Fruit fly (Drosophila melanogaster) Kc167 (cell line): Measurements from ENCODE around the gene Neto.

Source experiments
- Myc ChIP-seq: fragments of >200 bp; optimal IDR thresholded peaks from 2 replicates; lab custom pipeline; 2017; ENCODE audit warnings: missing external identifiers
- Sin3A ChIP-seq: fragments of >200 bp; optimal IDR thresholded peaks from 2 replicates; lab custom pipeline; 2018; ENCODE audit warnings: missing external identifiers

dm6 chrX:13534100-13534499, 88.4 kb downstream of the Neto start, which contains the start of gene CG15756:
- TF ChIP-seq Sin3A (lab: Kevin White, UChicago): no peak
- no peak for TF ChIP-seq Myc (lab: Kevin White, UChicago)
